Worm (Caenorhabditis elegans): Measurements from ENCODE around the gene F07E5.13.

F07E5.13 gene

DNA sequence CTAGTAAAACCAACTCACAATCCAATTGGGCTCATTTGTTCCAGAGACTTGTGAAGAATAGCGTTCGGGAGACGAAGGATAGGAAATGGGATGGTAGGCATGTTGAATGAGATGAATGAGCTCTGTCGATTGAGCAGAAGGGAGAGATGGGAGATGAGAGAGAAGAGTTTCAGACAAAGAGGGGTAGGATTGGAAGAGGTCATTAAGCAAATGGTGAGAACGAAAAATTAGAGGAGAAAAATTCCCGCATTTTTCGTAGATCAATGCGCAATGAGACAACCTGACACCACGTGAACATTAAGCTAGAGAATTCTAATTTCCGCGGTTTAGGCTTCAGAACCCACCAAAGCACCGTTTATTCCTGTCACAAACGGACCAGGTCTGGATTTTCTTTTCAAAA is at the start of gene F07E5.13:
Gene F07E5.13, minus strand, starts transcription at position 101 of the 400 bp plus-strand sequence.
- no peak for TF ChIP-seq dao-5 (tag; optimal IDR thresholded peaks at IDR 0.05)
- no peak for TF ChIP-seq him-1 (tag; optimal IDR thresholded peaks at IDR 0.05)
- TF ChIP-seq W03F9.2 (tag; optimal IDR thresholded peaks at IDR 0.05): no peak

DNA sequence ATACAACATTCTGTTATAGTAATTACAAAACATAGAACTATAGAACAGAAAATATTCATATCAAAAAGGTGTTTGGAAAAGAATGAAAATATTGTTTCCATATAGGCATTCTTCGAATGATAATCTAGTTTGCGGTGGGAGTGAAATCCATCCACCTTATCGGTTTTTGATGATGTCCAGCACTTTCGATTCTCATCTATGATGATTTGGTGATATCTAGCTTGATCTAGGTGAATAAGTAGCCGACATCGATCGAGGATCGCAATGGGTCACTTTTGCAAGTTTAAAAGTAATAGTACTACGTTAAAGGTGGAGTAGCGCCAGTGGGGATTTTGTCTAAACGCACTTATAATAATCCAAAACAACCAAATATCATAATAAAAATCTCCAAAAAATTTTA is 49.1 kb upstream of the F07E5.13 start, which contains the start of gene R52.6:
Gene R52.6, minus strand, starts transcription at position 101 of the 400 bp plus-strand sequence.
- no peak for TF ChIP-seq W03F9.2 (tag; optimal IDR thresholded peaks at IDR 0.05)
- no peak for TF ChIP-seq dao-5 (tag; optimal IDR thresholded peaks at IDR 0.05)
- TF ChIP-seq him-1 (tag; optimal IDR thresholded peaks at IDR 0.05): no peak

DNA sequence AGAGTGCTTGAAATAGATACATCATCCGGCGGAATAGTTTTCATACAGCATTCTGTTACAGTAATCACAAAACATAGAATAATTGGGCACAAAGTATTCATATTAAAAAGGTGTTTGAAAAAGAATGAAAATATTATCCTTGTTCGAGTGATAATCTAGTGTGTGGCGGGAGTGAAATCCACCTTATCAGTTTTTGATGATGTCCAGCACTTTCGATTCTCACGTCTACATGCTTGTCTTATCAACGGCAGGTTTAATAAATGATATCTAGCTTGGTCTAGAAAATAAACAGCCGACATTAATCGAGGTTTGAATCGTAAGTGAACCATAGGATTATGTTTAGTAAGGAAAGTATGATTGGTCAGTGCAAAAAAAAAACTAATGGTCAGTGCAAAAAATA is 46.1 kb upstream of the F07E5.13 start, which contains the start of gene R52.5:
Gene R52.5, minus strand, starts transcription at position 101 of the 400 bp plus-strand sequence.
- TF ChIP-seq him-1 (tag; optimal IDR thresholded peaks at IDR 0.05) (no peak), dao-5 (tag; optimal IDR thresholded peaks at IDR 0.05) (no peak), W03F9.2 (tag; optimal IDR thresholded peaks at IDR 0.05) (no peak)

DNA sequence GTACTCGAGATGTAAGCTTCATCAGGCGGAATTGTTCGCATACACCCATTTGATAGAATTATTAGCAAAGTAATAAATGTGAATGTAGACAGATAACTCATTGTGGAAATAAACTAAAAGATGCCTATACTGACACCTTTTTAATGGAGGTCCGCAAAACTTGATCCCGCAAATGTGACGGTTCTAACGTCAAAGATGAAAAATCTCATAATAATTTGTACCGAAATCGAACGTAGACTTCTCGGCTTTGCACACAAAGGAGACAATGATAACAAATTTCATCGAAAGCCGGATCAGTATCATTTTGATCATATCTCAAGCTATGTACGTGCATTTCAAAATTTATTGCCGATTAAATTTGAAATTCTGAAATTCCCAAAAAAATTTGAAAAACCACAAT is 44.4 kb upstream of the F07E5.13 start, which contains the start of gene R52.4:
Gene R52.4, minus strand, starts transcription at position 101 of the 400 bp plus-strand sequence.
- no peak for TF ChIP-seq W03F9.2 (tag; optimal IDR thresholded peaks at IDR 0.05)
- TF ChIP-seq dao-5 (tag; optimal IDR thresholded peaks at IDR 0.05): no peak
- no peak for TF ChIP-seq him-1 (tag; optimal IDR thresholded peaks at IDR 0.05)

DNA sequence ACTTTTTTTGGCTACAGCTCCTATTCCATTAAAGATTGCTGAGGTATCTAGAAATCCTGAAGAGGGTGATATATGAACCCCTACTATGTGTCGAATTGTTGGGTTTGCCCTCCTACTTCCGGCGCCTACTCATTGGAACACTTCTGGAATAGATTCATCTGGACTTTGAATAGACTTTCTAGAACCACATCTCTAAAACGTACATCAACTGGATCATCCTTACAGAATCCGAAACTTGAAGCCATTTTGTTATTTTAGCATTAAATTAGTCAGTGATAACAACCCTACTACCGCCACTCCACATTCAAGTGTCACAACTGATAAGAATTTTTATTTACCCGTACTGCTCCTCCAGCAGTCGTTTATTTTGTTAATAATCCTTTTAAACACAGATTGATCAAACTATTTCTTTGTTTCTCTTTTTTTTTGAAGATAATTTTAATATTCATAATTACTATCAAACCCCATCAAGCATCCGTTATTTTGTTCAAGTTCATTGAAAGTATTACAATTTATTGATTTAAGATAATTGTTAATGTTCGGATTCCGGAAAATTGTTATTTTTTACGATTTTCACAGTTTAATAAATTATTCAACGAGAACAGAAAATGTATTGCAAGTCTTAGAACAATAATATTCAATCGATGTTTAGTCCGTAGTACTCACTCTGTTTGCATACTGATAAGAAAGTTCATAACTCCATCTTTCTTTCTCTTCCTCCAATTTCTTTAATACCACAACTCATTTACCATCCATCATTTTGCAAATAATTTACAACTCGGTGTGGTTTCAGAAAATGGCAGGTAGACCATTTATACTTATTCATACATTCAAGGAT is 35.5 kb upstream of the F07E5.13 start, which contains the start of gene math-42:
Gene math-42, plus strand, starts transcription at position 788 of the 838 bp plus-strand sequence.
- TF ChIP-seq him-1 (tag; optimal IDR thresholded peaks at IDR 0.05) (no peak), dao-5 (tag; optimal IDR thresholded peaks at IDR 0.05) (no peak), W03F9.2 (tag; optimal IDR thresholded peaks at IDR 0.05) (no peak)

DNA sequence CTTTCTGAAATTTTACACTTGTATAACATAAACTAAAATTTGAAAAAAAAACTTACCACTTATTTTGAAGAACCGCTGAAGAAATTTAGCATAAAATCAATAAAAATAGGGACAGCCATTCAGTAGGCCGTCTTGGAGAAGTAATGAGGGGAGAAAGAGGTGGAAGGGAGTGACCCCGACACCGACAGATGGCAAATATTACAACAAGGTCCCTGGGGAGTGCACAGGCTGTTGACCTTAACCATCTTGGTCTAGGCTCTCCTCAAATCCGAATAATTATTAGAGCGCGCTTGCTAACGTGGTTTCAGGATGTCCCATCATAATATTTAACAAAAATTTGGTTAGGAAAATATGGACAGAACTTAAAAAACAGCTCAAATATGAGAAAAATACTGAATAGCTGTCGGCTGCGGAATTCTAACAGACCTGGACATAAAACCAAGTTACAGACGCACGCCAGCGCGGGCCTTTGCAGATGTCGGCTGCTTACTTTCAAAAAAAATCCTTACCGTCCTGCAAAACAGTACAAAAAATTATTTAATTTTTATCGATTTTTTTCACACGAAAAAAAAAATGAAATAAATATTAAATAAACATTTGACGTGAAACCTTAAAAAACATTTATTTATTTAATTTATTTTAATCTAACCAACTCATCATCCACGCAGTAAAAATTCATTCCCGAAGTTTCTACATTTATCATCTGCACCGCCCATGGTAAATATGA is 31.2 kb upstream of the F07E5.13 start, which contains the start of gene T16A1.2:
Gene T16A1.2, plus strand, starts transcription at position 677 of the 727 bp plus-strand sequence.
- TF ChIP-seq him-1 (tag; optimal IDR thresholded peaks at IDR 0.05) (no peak), dao-5 (tag; optimal IDR thresholded peaks at IDR 0.05) (no peak)

DNA sequence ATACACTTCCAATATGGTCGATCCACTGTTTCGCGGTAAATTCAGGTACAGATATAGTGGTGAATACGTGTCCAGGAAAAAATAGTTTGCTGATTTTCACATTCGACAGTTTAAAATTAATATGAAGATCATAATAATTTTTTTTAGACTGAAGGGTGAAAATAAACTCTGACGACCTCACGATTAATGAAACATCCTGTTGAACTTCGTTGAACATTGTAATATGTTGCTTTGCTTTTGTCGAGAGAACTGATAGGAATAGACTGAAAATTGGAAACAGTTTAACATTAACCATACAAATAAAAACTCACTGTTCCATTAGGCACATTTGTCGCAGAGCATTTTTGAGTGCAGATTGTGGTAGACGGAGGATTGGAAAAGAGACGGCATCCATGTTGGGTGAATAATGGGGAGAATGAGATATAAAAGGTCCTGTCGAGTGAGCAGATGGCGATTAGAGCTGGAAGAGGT is 29.6 kb upstream of the F07E5.13 start, which contains the start of gene fbxb-37:
Gene fbxb-37, minus strand, starts transcription at position 421 of the 471 bp plus-strand sequence.
- TF ChIP-seq dao-5 (tag; optimal IDR thresholded peaks at IDR 0.05): no peak
- no peak for TF ChIP-seq W03F9.2 (tag; optimal IDR thresholded peaks at IDR 0.05)
- no peak for TF ChIP-seq him-1 (tag; optimal IDR thresholded peaks at IDR 0.05)

DNA sequence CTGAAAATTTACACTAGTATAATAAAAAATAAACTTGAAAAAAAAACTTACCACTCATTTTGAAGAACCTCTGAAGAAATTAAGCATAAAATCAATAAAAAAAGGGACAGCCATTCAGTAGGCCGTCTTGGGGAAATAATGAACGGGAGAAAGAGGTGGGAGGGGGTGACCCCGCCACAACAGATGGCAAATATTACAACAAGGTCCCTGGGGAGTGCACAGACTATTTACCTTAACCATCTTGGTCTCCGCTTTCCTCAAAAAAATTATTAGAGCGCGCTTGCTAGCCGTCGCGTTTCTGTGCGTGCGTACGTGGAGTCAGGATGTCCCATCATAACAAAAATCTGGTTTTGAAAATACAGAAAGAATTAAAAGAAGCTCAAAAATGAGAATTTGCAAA is 28.1 kb upstream of the F07E5.13 start, which contains the start of gene T16A1.10:
Gene T16A1.10, minus strand, starts transcription at position 123 of the 400 bp plus-strand sequence.
- TF ChIP-seq him-1 (tag; optimal IDR thresholded peaks at IDR 0.05) (no peak), dao-5 (tag; optimal IDR thresholded peaks at IDR 0.05) (no peak), W03F9.2 (tag; optimal IDR thresholded peaks at IDR 0.05) (no peak)

DNA sequence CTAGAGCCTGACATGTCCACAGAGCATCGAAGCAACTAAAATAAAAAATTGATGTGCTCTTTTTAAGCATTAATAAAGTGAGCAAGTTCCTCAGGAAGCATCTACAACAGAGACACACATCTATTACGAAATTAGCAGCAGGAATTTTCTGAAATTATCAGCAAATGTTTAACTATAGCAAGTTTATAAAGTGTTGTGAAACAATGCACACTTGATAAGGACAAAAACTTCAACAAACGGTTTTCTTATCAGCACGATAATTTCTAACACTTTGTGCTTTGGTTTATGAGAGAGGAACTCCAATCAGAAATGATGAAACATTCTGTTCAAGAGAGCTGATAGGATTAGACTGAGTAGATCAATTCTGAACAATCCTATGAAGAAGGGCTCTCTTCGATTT is 26.7 kb upstream of the F07E5.13 start, which contains the start of gene trpl-5:
Gene trpl-5, minus strand, starts transcription at position 32 of the 400 bp plus-strand sequence.
- TF ChIP-seq him-1 (tag; optimal IDR thresholded peaks at IDR 0.05): no peak

DNA sequence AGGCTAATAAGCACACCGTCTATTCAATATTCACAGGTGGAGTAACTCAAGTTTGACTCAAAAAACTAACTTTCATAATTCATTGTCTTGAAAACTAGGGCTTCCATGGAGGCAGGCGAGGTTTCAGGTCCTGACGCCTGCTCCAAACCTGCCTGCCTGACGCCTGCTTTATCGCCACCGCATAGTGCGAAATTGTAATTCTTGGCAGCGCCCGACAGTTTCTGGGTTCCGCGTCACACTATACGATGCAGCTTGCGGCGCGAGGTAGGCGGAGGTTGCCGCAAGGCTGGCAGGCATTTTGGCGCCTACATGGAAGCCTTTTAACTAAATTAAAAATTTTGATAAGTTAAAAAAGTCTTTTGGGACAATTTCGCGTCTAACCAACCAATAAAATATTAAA is 23.3 kb upstream of the F07E5.13 start:
- TF ChIP-seq W03F9.2 (tag; optimal IDR thresholded peaks at IDR 0.05) (no peak), him-1 (tag; optimal IDR thresholded peaks at IDR 0.05) (no peak), dao-5 (tag; optimal IDR thresholded peaks at IDR 0.05) (no peak)

DNA sequence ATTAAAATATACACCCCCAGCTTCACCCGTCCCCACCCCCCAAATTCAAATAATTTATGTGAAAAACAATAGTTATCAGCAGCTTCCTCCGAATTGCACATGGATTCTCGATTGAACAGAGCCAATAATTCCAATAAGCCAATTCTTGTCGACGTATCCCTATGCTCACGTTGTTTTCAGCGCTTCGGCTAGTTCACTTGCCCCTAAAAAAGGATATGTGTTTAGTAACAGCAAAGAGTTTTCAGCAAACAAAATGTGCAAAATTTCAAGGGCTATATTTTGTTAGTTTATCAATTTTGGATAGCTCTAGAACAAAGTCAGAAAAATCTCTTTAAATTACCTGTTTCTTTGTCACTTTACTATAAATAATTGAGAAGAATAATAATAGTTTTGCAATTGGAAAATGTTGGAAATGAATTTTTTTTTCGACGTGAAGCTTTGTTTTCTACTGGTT is 19.9 kb upstream of the F07E5.13 start, which contains the start of the genes T16A1.5 and fbxc-49:
Gene T16A1.5, minus strand, starts transcription at position 101 of the 454 bp plus-strand sequence.
Gene fbxc-49, plus strand, starts transcription at position 404 of the 454 bp plus-strand sequence.
- no peak for TF ChIP-seq him-1 (tag; optimal IDR thresholded peaks at IDR 0.05)
- no peak for TF ChIP-seq dao-5 (tag; optimal IDR thresholded peaks at IDR 0.05)
- no peak for TF ChIP-seq W03F9.2 (tag; optimal IDR thresholded peaks at IDR 0.05)

DNA sequence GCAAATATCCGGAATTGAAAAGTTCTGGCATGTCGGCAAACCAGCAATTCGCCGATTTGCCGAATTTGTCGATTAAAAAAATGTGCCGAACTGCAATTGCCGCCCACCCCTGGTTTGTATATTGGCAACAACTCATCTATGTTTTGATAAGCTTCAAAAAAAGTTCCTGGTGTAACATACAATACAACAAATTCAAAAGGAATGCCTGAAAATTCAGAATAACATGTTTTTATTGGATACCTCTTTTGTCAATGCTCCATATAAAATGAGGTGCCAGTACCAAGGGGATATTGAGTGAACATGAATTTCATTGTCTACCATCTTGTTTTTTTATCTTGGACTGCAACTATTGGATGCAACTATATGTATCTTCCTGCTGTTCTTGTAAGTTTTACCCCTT is 17.4 kb upstream of the F07E5.13 start, which contains the start of gene T16A1.4:
Gene T16A1.4, plus strand, starts transcription at position 301 of the 400 bp plus-strand sequence.
- TF ChIP-seq dao-5 (tag; optimal IDR thresholded peaks at IDR 0.05) (no peak), him-1 (tag; optimal IDR thresholded peaks at IDR 0.05) (no peak), W03F9.2 (tag; optimal IDR thresholded peaks at IDR 0.05) (no peak)

DNA sequence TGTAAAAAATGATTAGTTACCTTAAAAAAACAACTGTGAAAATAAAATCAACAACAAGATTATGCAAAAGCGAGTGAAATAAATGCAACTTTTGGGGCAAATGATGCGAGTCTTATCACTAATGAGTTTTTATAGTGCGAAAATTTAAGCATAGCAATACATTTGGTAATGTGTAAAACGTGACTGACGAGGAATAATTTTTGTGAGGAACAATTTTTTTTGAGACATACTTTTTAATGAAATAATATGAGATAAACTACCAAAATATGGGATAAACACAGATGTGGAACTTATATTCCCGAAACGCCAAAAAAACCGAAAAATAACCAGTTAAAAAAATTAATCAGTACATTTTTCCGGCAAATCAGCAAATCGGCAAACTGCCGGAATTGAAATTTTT is 16.5 kb upstream of the F07E5.13 start, which contains the start of gene F07E5.9:
Gene F07E5.9, minus strand, starts transcription at position 101 of the 400 bp plus-strand sequence.
- no peak for TF ChIP-seq him-1 (tag; optimal IDR thresholded peaks at IDR 0.05)
- no peak for TF ChIP-seq dao-5 (tag; optimal IDR thresholded peaks at IDR 0.05)
- no peak for TF ChIP-seq W03F9.2 (tag; optimal IDR thresholded peaks at IDR 0.05)
